Fruit fly (Drosophila melanogaster): ENCODE data around the gene Hsc70-4.

The Hsc70-4 gene

dm6 chr3R:15250454-15250853 is 8.0 kb downstream of the Hsc70-4 start (continued):
- TF ChIP-seq Dad (GFP tag; optimal IDR thresholded peaks at IDR 0.05) (no peak), dpn (GFP tag; optimal IDR thresholded peaks at IDR 0.05) (peak in 1 of 2 experiments; percentile 49), sug (tag; optimal IDR thresholded peaks at IDR 0.05) (no peak), pan (optimal IDR thresholded peaks at IDR 0.05) (no peak), pan (GFP tag; optimal IDR thresholded peaks at IDR 0.05 in 1 of 2, IDR thresholded peaks at IDR 0.05 in 1 of 2) (peak in 1 of 2 experiments; percentile 75), emc (GFP tag; optimal IDR thresholded peaks at IDR 0.05) (no peak), her (GFP tag; optimal IDR thresholded peaks at IDR 0.05) (no peak), Drgx (GFP tag; IDR thresholded peaks at IDR 0.05) (peak; percentile 71), CG11504 (tag; optimal IDR thresholded peaks at IDR 0.05) (no peak), CG9876 (GFP tag; optimal IDR thresholded peaks at IDR 0.05) (no peak), trh (GFP tag; optimal IDR thresholded peaks at IDR 0.05) (no peak), zen2 (GFP tag; IDR thresholded peaks at IDR 0.05; ENCODE audit: partially characterized antibody) (no peak), CG10209 (GFP tag; optimal IDR thresholded peaks at IDR 0.05) (no peak), CG16863 (GFP tag; optimal IDR thresholded peaks at IDR 0.05) (no peak), maf-S (GFP tag; optimal IDR thresholded peaks at IDR 0.05) (no peak), Nf-YC (tag; optimal IDR thresholded peaks at IDR 0.05) (no peak), jigr1 (GFP tag; IDR thresholded peaks at IDR 0.05) (peak; percentile 26; the same call in 1 of the 3 replicates), Gsc (GFP tag; IDR thresholded peaks at IDR 0.05) (no peak), CG3407 (GFP tag; optimal IDR thresholded peaks at IDR 0.05) (no peak), CG10979 (tag; optimal IDR thresholded peaks at IDR 0.05) (peak; percentile 45), CG4820 (GFP tag; optimal IDR thresholded peaks at IDR 0.05) (no peak), Ets97D (GFP tag; optimal IDR thresholded peaks at IDR 0.05) (no peak), CG10274 (GFP tag; optimal IDR thresholded peaks at IDR 0.05) (no peak), zf30C (GFP tag; optimal IDR thresholded peaks at IDR 0.05) (peak; percentile 57), CG32772 (GFP tag; IDR thresholded peaks at IDR 0.05) (peak; percentile 69), CG4730 (GFP tag; IDR thresholded peaks at IDR 0.05) (peak; percentile 62), hbn (GFP tag; IDR thresholded peaks at IDR 0.05; ENCODE audit: partially characterized antibody) (no peak), HmgZ (tag; optimal IDR thresholded peaks at IDR 0.05) (peak; percentile 67), CG15696 (tag; optimal IDR thresholded peaks at IDR 0.05) (no peak), pho (GFP tag; optimal IDR thresholded peaks at IDR 0.05) (peak; percentile 46), Fer3 (tag; optimal IDR thresholded peaks at IDR 0.05) (peak; percentile 74), salm (tag; optimal IDR thresholded peaks at IDR 0.05) (peak; percentile 14), CG11456 (GFP tag; IDR thresholded peaks at IDR 0.05) (peak; percentile 68; the same call in 1 of the 3 replicates), CG2199 (GFP tag; IDR thresholded peaks at IDR 0.05) (no peak), NC2α (GFP tag; optimal IDR thresholded peaks at IDR 0.05) (no peak), peb (GFP tag; IDR thresholded peaks at IDR 0.05) (no peak; the same call in 1 of the 2 replicates), CG12659 (GFP tag; optimal IDR thresholded peaks at IDR 0.05) (peak; percentile 66), Atf3 (GFP tag; optimal IDR thresholded peaks at IDR 0.05) (no peak), pita (GFP tag; optimal IDR thresholded peaks at IDR 0.05) (no peak), CG6654 (GFP tag; optimal IDR thresholded peaks at IDR 0.05) (no peak), HLHmδ (GFP tag; optimal IDR thresholded peaks at IDR 0.05) (no peak), CG17912 (GFP tag; optimal IDR thresholded peaks at IDR 0.05) (no peak), CG15479 (GFP tag; optimal IDR thresholded peaks at IDR 0.05) (no peak), CG32532 (GFP tag; IDR thresholded peaks at IDR 0.05) (peak; percentile 86), CG12155 (GFP tag; optimal IDR thresholded peaks at IDR 0.05) (peak; percentile 40), nmo (GFP tag; optimal IDR thresholded peaks at IDR 0.05) (no peak), pfk (GFP tag; optimal IDR thresholded peaks at IDR 0.05) (no peak), Poxn (GFP tag; IDR thresholded peaks at IDR 0.05) (peak; percentile 43; the same call in 1 of the 2 replicates), fd64A (GFP tag; optimal IDR thresholded peaks at IDR 0.05) (no peak), CoRest (tag; optimal IDR thresholded peaks at IDR 0.05) (no peak), mirr (GFP tag; optimal IDR thresholded peaks at IDR 0.05) (no peak), ab (GFP tag; optimal IDR thresholded peaks at IDR 0.05) (no peak)
